Fruit fly (Drosophila melanogaster) whole organism: ENCODE data around the gene CG32639.

Experiments
- CG8478 ChIP-seq: fragments of >200 bp; optimal IDR thresholded peaks from 2 replicates; lab custom pipeline; 2018; ENCODE audit warnings: inconsistent platforms
- Dll ChIP-seq: fragments of >200 bp; optimal IDR thresholded peaks from 2 replicates; lab custom pipeline; 2017
- EcR ChIP-seq, 2 experiments: fragments of >200 bp; optimal IDR thresholded peaks; 2 replicates each; lab custom pipeline; 2017; ENCODE audit warnings: missing biosample characterization in 2 of 2, missing genetic modification characterization in 2 of 2, missing genetic modification reagents in 2 of 2
- pan ChIP-seq: fragments of >200 bp; optimal IDR thresholded peaks from 2 replicates; lab custom pipeline; 2017
- psq ChIP-seq: fragments of >200 bp; optimal IDR thresholded peaks from 2 replicates; lab custom pipeline; 2017
- usp ChIP-seq: fragments of >200 bp; optimal IDR thresholded peaks from 2 replicates; lab custom pipeline; 2017; ENCODE audit warnings: missing biosample characterization, missing genetic modification characterization, mixed read lengths

DNA sequence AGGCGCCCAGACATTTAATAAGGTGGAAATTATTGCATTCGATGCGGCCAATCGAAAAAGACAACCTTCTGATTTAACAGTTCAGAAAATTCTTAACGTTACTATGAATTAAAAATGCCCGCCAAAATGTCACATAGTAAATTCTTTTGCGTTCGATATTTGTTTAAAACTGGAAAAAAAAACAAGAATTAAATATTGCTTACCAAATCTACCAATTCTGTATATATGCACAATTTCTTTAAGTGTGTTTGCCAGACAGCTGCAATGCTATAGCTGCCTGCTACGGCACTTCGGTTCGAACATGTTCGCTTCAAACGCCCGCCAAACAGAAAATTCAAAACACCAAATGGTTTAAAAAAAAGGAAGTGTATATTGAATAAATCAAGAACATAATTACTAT is 22.3 kb downstream of the CG32639 start:
- TF ChIP-seq pan (lab: Kevin White, UChicago) (no peak), psq (lab: Kevin White, UChicago) (no peak), usp (GFP tag; lab: Kevin White, UChicago) (no peak), EcR (GFP tag; optimal IDR thresholded peaks at IDR 0.05; lab: Kevin White, UChicago) (no peak), Dll (lab: Kevin White, UChicago) (no peak), CG8478 (lab: Kevin White, UChicago) (no peak)
